Worm (Caenorhabditis elegans): ENCODE results near the gene let-765.

DNA sequence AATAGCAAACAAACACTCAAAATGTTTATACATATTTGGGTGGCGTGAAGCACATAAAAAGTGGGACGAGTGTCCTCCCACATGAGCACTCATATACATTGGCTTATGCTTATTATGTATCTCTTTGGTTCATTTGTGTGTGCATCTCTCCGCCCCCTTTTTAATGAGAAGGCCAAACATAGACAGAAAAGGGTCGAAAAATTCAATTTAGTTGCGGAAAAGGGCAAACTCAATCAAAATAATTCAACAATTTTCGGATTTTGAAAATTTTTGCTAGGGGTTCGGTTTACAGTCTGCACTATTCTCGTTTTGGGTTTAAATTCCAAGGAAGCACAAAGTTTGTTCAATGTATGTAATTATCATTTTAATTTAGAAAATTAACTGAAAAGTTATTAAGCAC lies 46.6 kb upstream of the let-765 start:
- no peak for TF ChIP-seq him-1 (tag; optimal IDR thresholded peaks at IDR 0.05)
- TF ChIP-seq dao-5 (tag; optimal IDR thresholded peaks at IDR 0.05), result no peak
